Fruit fly (Drosophila melanogaster) whole organism, embryonic: Measurements from ENCODE around the gene wtrw.
A peak's percentile ranks its signal among the peaks of the same experiment; 100 is the strongest.

Source experiments
- Ada2b ChIP-seq: fragments of 200-800 bp; sonication (Bioruptor generic); IDR thresholded peaks from 2 replicates; pipeline ENCODE4 v1.3.6; 2022; ENCODE audit warnings: missing biosample characterization, missing genetic modification characterization
- B-H2 ChIP-seq: fragments of 200-800 bp; sonication (Bioruptor generic); optimal IDR thresholded peaks from 2 replicates; lab custom pipeline; 2018; ENCODE audit warnings: missing biosample characterization, mild to moderate bottlenecking, missing genetic modification characterization
- CG10147 ChIP-seq: fragments of 200-800 bp; sonication (Bioruptor generic); optimal IDR thresholded peaks from 2 replicates; lab custom pipeline; 2019; ENCODE audit warnings: missing biosample characterization, mild to moderate bottlenecking, missing genetic modification characterization, moderate library complexity
- CG10366 ChIP-seq: fragments of 200-800 bp; sonication (Bioruptor generic); IDR thresholded peaks from 2 replicates; pipeline ENCODE4 v1.3.6; 2022; ENCODE audit warnings: missing biosample characterization, missing genetic modification characterization
- CG10959 ChIP-seq: fragments of 200-800 bp; sonication (Bioruptor generic); IDR thresholded peaks from 2 replicates; pipeline ENCODE4 v1.3.6; 2022; ENCODE audit warnings: missing biosample characterization, missing genetic modification characterization
- CG11456 ChIP-seq: fragments of 200-800 bp; sonication (Bioruptor generic); IDR thresholded peaks from 3 replicates; pipeline ENCODE4 v1.3.6; 2022; ENCODE audit warnings: missing biosample characterization, missing genetic modification characterization
- CG11696 ChIP-seq: fragments of 200-800 bp; sonication (Bioruptor generic); IDR thresholded peaks from 2 replicates; pipeline ENCODE4 v1.3.6; 2022; ENCODE audit warnings: missing biosample characterization, missing genetic modification characterization
- CG1233 ChIP-seq: fragments of 200-800 bp; sonication (Bioruptor generic); optimal IDR thresholded peaks from 4 replicates; lab custom pipeline; 2018; ENCODE audit warnings: missing biosample characterization, mild to moderate bottlenecking, missing genetic modification characterization
- CG12942 ChIP-seq: fragments of 200-800 bp; sonication (Bioruptor generic); optimal IDR thresholded peaks from 3 replicates; lab custom pipeline; 2016; ENCODE audit warnings: missing biosample characterization, missing genetic modification characterization
- CG14965 ChIP-seq: fragments of 200-800 bp; sonication (Bioruptor generic); optimal IDR thresholded peaks from 2 replicates; lab custom pipeline; 2016; ENCODE audit warnings: missing biosample characterization, missing genetic modification characterization, borderline replicate concordance
- CG17568 ChIP-seq: fragments of 200-800 bp; sonication (Bioruptor generic); optimal IDR thresholded peaks from 2 replicates; lab custom pipeline; 2018; ENCODE audit warnings: missing biosample characterization, mild to moderate bottlenecking, missing genetic modification characterization, moderate library complexity
- CG2116 ChIP-seq: fragments of 200-800 bp; sonication (Bioruptor generic); optimal IDR thresholded peaks from 3 replicates; lab custom pipeline; 2018; ENCODE audit warnings: missing biosample characterization, mild to moderate bottlenecking, missing genetic modification characterization
- CG30020 ChIP-seq: fragments of 200-800 bp; optimal IDR thresholded peaks from 2 replicates; lab custom pipeline; 2019; ENCODE audit warnings: missing biosample characterization, mild to moderate bottlenecking, missing genetic modification characterization, moderate library complexity
- CG31224 ChIP-seq: fragments of 200-800 bp; sonication (Bioruptor generic); IDR thresholded peaks from 2 replicates; pipeline ENCODE4 v1.3.6; 2022; ENCODE audit warnings: missing biosample characterization, missing genetic modification characterization
- CG34376 ChIP-seq: fragments of 200-800 bp; sonication (Bioruptor generic); optimal IDR thresholded peaks from 2 replicates; lab custom pipeline; 2018; ENCODE audit warnings: missing biosample characterization, mild to moderate bottlenecking, missing genetic modification characterization
- CG4404 ChIP-seq: fragments of 200-800 bp; sonication (Bioruptor generic); IDR thresholded peaks from 2 replicates; pipeline ENCODE4 v1.3.6; 2022; ENCODE audit warnings: missing biosample characterization, missing genetic modification characterization
- CG4707 ChIP-seq: fragments of 200-800 bp; sonication (Bioruptor generic); optimal IDR thresholded peaks from 2 replicates; lab custom pipeline; 2018; ENCODE audit warnings: missing biosample characterization, mild to moderate bottlenecking, missing genetic modification characterization, moderate library complexity
- CG6791 ChIP-seq: fragments of 200-800 bp; sonication (Bioruptor generic); IDR thresholded peaks from 3 replicates; pipeline ENCODE4 v1.3.6; 2022; ENCODE audit warnings: missing biosample characterization, missing genetic modification characterization; ENCODE audit not compliant: partially characterized antibody
- CG7963 ChIP-seq: fragments of 200-800 bp; sonication (Bioruptor generic); IDR thresholded peaks from 3 replicates; pipeline ENCODE4 v1.3.6; 2022; ENCODE audit warnings: missing biosample characterization, missing genetic modification characterization; ENCODE audit not compliant: partially characterized antibody
- CoRest ChIP-seq: fragments of 200-800 bp; sonication (Bioruptor generic); optimal IDR thresholded peaks from 3 replicates; lab custom pipeline; 2018; ENCODE audit warnings: missing biosample characterization, mild to moderate bottlenecking, missing genetic modification characterization, moderate library complexity
- Deaf1 ChIP-seq: fragments of 200-800 bp; optimal IDR thresholded peaks from 3 replicates; lab custom pipeline; 2019; ENCODE audit warnings: missing biosample characterization, mild to moderate bottlenecking, missing genetic modification characterization, moderate library complexity
- Dek ChIP-seq: fragments of 200-800 bp; sonication (Bioruptor generic); optimal IDR thresholded peaks from 3 replicates; lab custom pipeline; 2019; ENCODE audit warnings: missing biosample characterization, mild to moderate bottlenecking, missing genetic modification characterization, moderate library complexity
- Elba2 ChIP-seq: fragments of 200-800 bp; sonication (Bioruptor generic); optimal IDR thresholded peaks from 3 replicates; lab custom pipeline; 2016; ENCODE audit warnings: missing biosample characterization, missing genetic modification characterization
- HLH4C ChIP-seq: fragments of 200-800 bp; sonication (Bioruptor generic); IDR thresholded peaks from 3 replicates; pipeline ENCODE4 v1.3.6; 2022; ENCODE audit warnings: missing biosample characterization, missing genetic modification characterization; ENCODE audit not compliant: partially characterized antibody
- HLH54F ChIP-seq: fragments of 200-800 bp; sonication (Bioruptor generic); optimal IDR thresholded peaks from 3 replicates; lab custom pipeline; 2016; ENCODE audit warnings: missing biosample characterization, missing genetic modification characterization
- MBD-R2 ChIP-seq: fragments of 200-800 bp; sonication (Bioruptor generic); IDR thresholded peaks from 2 replicates; pipeline ENCODE4 v1.3.6; 2022; ENCODE audit warnings: missing biosample characterization, missing genetic modification characterization
- MTF-1 ChIP-seq: fragments of 200-800 bp; sonication (Bioruptor generic); optimal IDR thresholded peaks from 2 replicates; lab custom pipeline; 2018; ENCODE audit warnings: missing biosample characterization, mild to moderate bottlenecking, missing genetic modification characterization, borderline replicate concordance
- NC2α ChIP-seq: fragments of 200-800 bp; sonication (Bioruptor generic); optimal IDR thresholded peaks from 2 replicates; lab custom pipeline; 2016; ENCODE audit warnings: missing biosample characterization, missing genetic modification characterization
- Opbp ChIP-seq: fragments of 200-800 bp; sonication (Bioruptor generic); IDR thresholded peaks from 3 replicates; pipeline ENCODE4 v1.3.6; 2022; ENCODE audit warnings: missing biosample characterization, missing genetic modification characterization; ENCODE audit not compliant: partially characterized antibody
- PHDP ChIP-seq: fragments of 200-800 bp; sonication (Bioruptor generic); optimal IDR thresholded peaks from 3 replicates; lab custom pipeline; 2018; ENCODE audit warnings: missing biosample characterization, mild to moderate bottlenecking, missing genetic modification characterization, moderate library complexity
- Sin3A ChIP-seq: fragments of >200 bp; optimal IDR thresholded peaks from 2 replicates; lab custom pipeline; 2018
- Vsx1 ChIP-seq: fragments of 200-800 bp; sonication (Bioruptor generic); optimal IDR thresholded peaks from 2 replicates; lab custom pipeline; 2017; ENCODE audit warnings: missing biosample characterization, mild to moderate bottlenecking, missing genetic modification characterization, missing genetic modification reagents
- ab ChIP-seq: fragments of 200-800 bp; sonication (Bioruptor generic); optimal IDR thresholded peaks from 2 replicates; lab custom pipeline; 2016; ENCODE audit warnings: missing biosample characterization, missing genetic modification characterization
- bigmax ChIP-seq: fragments of 200-800 bp; sonication (Bioruptor generic); optimal IDR thresholded peaks from 2 replicates; lab custom pipeline; 2018; ENCODE audit warnings: missing biosample characterization, mild to moderate bottlenecking, missing genetic modification characterization
- dan ChIP-seq: fragments of 200-800 bp; sonication (Bioruptor generic); IDR thresholded peaks from 2 replicates; pipeline ENCODE4 v1.3.6; 2022; ENCODE audit warnings: missing biosample characterization, missing genetic modification characterization
- disco-r ChIP-seq: fragments of 200-800 bp; sonication (Bioruptor generic); optimal IDR thresholded peaks from 2 replicates; lab custom pipeline; 2016; ENCODE audit warnings: missing biosample characterization, missing genetic modification characterization
- ewg ChIP-seq: fragments of 200-800 bp; sonication (Bioruptor generic); optimal IDR thresholded peaks from 3 replicates; lab custom pipeline; 2017; ENCODE audit warnings: mild to moderate bottlenecking, missing biosample characterization, missing genetic modification reagents, missing genetic modification characterization
- exex ChIP-seq: fragments of 200-800 bp; sonication (Bioruptor generic); optimal IDR thresholded peaks from 4 replicates; lab custom pipeline; 2018; ENCODE audit warnings: missing biosample characterization, mild to moderate bottlenecking, missing genetic modification characterization, moderate library complexity
- jigr1 ChIP-seq: fragments of 200-800 bp; sonication (Bioruptor generic); IDR thresholded peaks from 3 replicates; pipeline ENCODE4 v1.3.6; 2022; ENCODE audit warnings: missing biosample characterization, missing genetic modification characterization
- jing ChIP-seq: fragments of 200-800 bp; sonication (Bioruptor generic); optimal IDR thresholded peaks from 2 replicates; lab custom pipeline; 2018; ENCODE audit warnings: missing biosample characterization, mild to moderate bottlenecking, missing genetic modification characterization
- kay ChIP-seq: fragments of 200-800 bp; sonication (Bioruptor generic); optimal IDR thresholded peaks from 2 replicates; lab custom pipeline; 2016; ENCODE audit warnings: missing biosample characterization, missing genetic modification characterization
- lab ChIP-seq: fragments of 200-800 bp; sonication (Bioruptor generic); optimal IDR thresholded peaks from 3 replicates; lab custom pipeline; 2017; ENCODE audit warnings: missing biosample characterization, missing genetic modification characterization, mild to moderate bottlenecking, moderate library complexity, missing genetic modification reagents
- lov ChIP-seq, 2 experiments: fragments of 200-800 bp in 1 of 2; fragments of >200 bp in 1 of 2; sonication (Bioruptor generic) in 1 of 2; IDR thresholded peaks in 1 of 2; optimal IDR thresholded peaks in 1 of 2; 2 replicates in 1 of 2; 3 replicates in 1 of 2; pipeline versions ENCODE4 v1.3.6 to Lab custom; 2017 to 2022; ENCODE audit warnings: missing biosample characterization in 1 of 2, missing genetic modification characterization in 1 of 2
- mirr ChIP-seq: fragments of 200-800 bp; sonication (Bioruptor generic); optimal IDR thresholded peaks from 3 replicates; lab custom pipeline; 2018; ENCODE audit warnings: missing biosample characterization, mild to moderate bottlenecking, missing genetic modification characterization
- ranshi ChIP-seq: fragments of 200-800 bp; sonication (Bioruptor generic); IDR thresholded peaks from 2 replicates; pipeline ENCODE4 v1.3.6; 2022; ENCODE audit warnings: missing biosample characterization, missing genetic modification characterization
- ro ChIP-seq: fragments of 200-800 bp; sonication (Bioruptor generic); IDR thresholded peaks from 2 replicates; pipeline ENCODE4 v1.3.6; 2022; ENCODE audit warnings: missing biosample characterization, missing genetic modification characterization
- row ChIP-seq: fragments of 200-800 bp; sonication (Bioruptor generic); IDR thresholded peaks from 3 replicates; pipeline ENCODE4 v1.3.6; 2022; ENCODE audit warnings: missing biosample characterization, missing genetic modification characterization
- slp2 ChIP-seq: fragments of 200-800 bp; sonication (Bioruptor generic); optimal IDR thresholded peaks from 2 replicates; lab custom pipeline; 2016; ENCODE audit warnings: missing biosample characterization, missing genetic modification characterization
- sna ChIP-seq: fragments of 200-800 bp; sonication (Bioruptor generic); IDR thresholded peaks from 2 replicates; pipeline ENCODE4 v1.3.6; 2022; ENCODE audit warnings: missing biosample characterization, missing genetic modification characterization; ENCODE audit not compliant: partially characterized antibody
- wek ChIP-seq: fragments of 200-800 bp; sonication (Bioruptor generic); optimal IDR thresholded peaks from 3 replicates; lab custom pipeline; 2018; ENCODE audit warnings: missing biosample characterization, mild to moderate bottlenecking, missing genetic modification characterization, moderate library complexity

Gene wtrw

DNA sequence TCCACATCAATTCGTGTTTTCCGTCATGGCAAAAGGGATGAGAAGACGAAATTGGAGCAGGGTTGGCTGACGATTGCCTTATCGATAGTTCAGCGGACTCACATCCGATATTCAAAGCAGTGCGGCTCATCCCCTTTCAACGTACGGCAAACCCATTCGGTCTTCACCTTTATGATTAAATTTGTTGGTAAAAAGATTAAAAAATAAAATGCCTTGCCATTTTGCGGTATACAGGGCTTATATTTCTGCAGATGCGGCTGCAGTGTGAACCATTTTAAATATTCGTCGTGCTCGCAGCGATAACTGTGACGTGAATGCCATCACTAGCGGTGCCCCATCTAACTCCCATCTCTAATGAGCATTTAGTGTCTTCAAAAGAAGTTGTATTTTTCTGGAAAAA, 16.2 kb downstream of the wtrw start, which contains the start of the genes Taf7 and EMC1 (continued):
- TF ChIP-seq dan (GFP tag; lab: Robert Waterston, UW), result no peak
- peak; percentile 91 for TF ChIP-seq CG6791 (GFP tag; lab: Robert Waterston, UW)
- no peak for TF ChIP-seq CG1233 (GFP tag; lab: Kevin White, UChicago)
- no peak for TF ChIP-seq disco-r (GFP tag; lab: Kevin White, UChicago)
- TF ChIP-seq Dek (tag; lab: Kevin White, UChicago), result no peak
- peak; percentile 100 for TF ChIP-seq Sin3A (lab: Kevin White, UChicago)
- no peak for TF ChIP-seq Vsx1
- no peak for TF ChIP-seq CG17568 (GFP tag; lab: Kevin White, UChicago)
- no peak for TF ChIP-seq mirr (GFP tag; lab: Kevin White, UChicago)
- TF ChIP-seq CG7963 (GFP tag; lab: Robert Waterston, UW), result peak; percentile 81
- TF ChIP-seq jing (GFP tag; lab: Kevin White, UChicago), result no peak
- TF ChIP-seq CG14965, result no peak
- peak; percentile 54 for TF ChIP-seq HLH54F (GFP tag; lab: Kevin White, UChicago)
- TF ChIP-seq lab (GFP tag; lab: Kevin White, UChicago), result no peak
- TF ChIP-seq Elba2 (GFP tag; lab: Kevin White, UChicago), result peak; percentile 68
- TF ChIP-seq MTF-1 (GFP tag; lab: Kevin White, UChicago), result no peak
- TF ChIP-seq row (GFP tag; lab: Robert Waterston, UW), result peak; percentile 96
- TF ChIP-seq CG2116, result peak; percentile 98
- peak; percentile 75 for TF ChIP-seq MBD-R2
- TF ChIP-seq CoRest (tag; lab: Kevin White, UChicago), result peak; percentile 72
- peak; percentile 51; the same call in 1 of the 2 replicates for TF ChIP-seq CG4404 (GFP tag; lab: Robert Waterston, UW)
- TF ChIP-seq CG30020 (tag; lab: Kevin White, UChicago), result peak; percentile 86
- peak; percentile 25 for TF ChIP-seq NC2α (GFP tag; lab: Kevin White, UChicago)
- TF ChIP-seq ranshi (GFP tag; lab: Robert Waterston, UW), result no peak; the same call in 1 of the 2 replicates
- TF ChIP-seq B-H2, result no peak
- peak; percentile 10 for TF ChIP-seq slp2
- TF ChIP-seq ab (GFP tag; lab: Kevin White, UChicago), result no peak
- no peak for TF ChIP-seq CG11696 (GFP tag; lab: Robert Waterston, UW)
- no peak for TF ChIP-seq PHDP (tag; lab: Kevin White, UChicago)
- TF ChIP-seq CG10147 (GFP tag; lab: Kevin White, UChicago), result no peak
- 0 out of 3 replicates have a peak, but pooled peaks have one; percentile 30 for TF ChIP-seq jigr1 (GFP tag; lab: Robert Waterston, UW)
- TF ChIP-seq CG12942 (GFP tag; lab: Kevin White, UChicago), result peak; percentile 30
- TF ChIP-seq sna (GFP tag; lab: Robert Waterston, UW), result peak; percentile 92
- TF ChIP-seq Opbp (GFP tag; lab: Robert Waterston, UW), result peak; percentile 83
- peak; percentile 92 for TF ChIP-seq HLH4C (GFP tag; lab: Robert Waterston, UW)
- TF ChIP-seq CG10366 (GFP tag; lab: Robert Waterston, UW), result no peak
- TF ChIP-seq CG34376, result no peak
- TF ChIP-seq exex (tag; lab: Kevin White, UChicago), result no peak
- no peak for TF ChIP-seq ewg (GFP tag; lab: Kevin White, UChicago)
- no peak for TF ChIP-seq Deaf1
- TF ChIP-seq CG4707 (GFP tag; lab: Kevin White, UChicago), result no peak
- TF ChIP-seq kay, result no peak
- TF ChIP-seq CG10959 (GFP tag; lab: Robert Waterston, UW), result no peak
- no peak for TF ChIP-seq CG11456 (GFP tag; lab: Robert Waterston, UW)
- no peak for TF ChIP-seq CG31224 (GFP tag; lab: Robert Waterston, UW)
- TF ChIP-seq bigmax (GFP tag; lab: Kevin White, UChicago), result no peak
- no peak for TF ChIP-seq ro (GFP tag; lab: Robert Waterston, UW)
- TF ChIP-seq wek (GFP tag; lab: Kevin White, UChicago), result no peak
- TF ChIP-seq Ada2b (GFP tag; lab: Robert Waterston, UW), result no peak
- no peak for TF ChIP-seq lov (optimal IDR thresholded peaks at IDR 0.05; lab: Kevin White, UChicago)
- no peak for TF ChIP-seq lov (GFP tag; IDR thresholded peaks at IDR 0.05; lab: Robert Waterston, UW)
